Worm (Caenorhabditis elegans) whole organism, young adult: ENCODE results near the gene ciao-2B.
A peak's percentile ranks its signal among the peaks of the same experiment; 100 is the strongest.

Source experiments
- T26A5.8 ChIP-seq: sonication (generic microtip); optimal IDR thresholded peaks from 2 replicates; lab custom pipeline; 2016; ENCODE audit warnings: missing genetic modification characterization, missing compliant biosample characterization
- ceh-91 ChIP-seq: fragments of 200-800 bp; sonication (Bioruptor generic); IDR thresholded peaks from 2 replicates; pipeline ENCODE4 v1.3.6; 2022; ENCODE audit warnings: missing genetic modification reagents, missing genetic modification characterization, missing compliant biosample characterization
- efl-1 ChIP-seq: fragments of 150-350 bp; optimal IDR thresholded peaks from 2 replicates; lab custom pipeline; 2014; ENCODE audit warnings: missing biosample characterization, missing genetic modification reagents, missing genetic modification characterization
- hlh-26 ChIP-seq: fragments of 200-800 bp; sonication (Bioruptor generic); conservative IDR thresholded peaks from 2 replicates; pipeline ENCODE4 v1.3.6; 2022; ENCODE audit warnings: missing genetic modification reagents, missing genetic modification characterization, missing compliant biosample characterization
- hsf-1 ChIP-seq: fragments of 200-800 bp; sonication (Bioruptor generic); IDR thresholded peaks from 2 replicates; pipeline ENCODE4 v1.3.6; 2022; ENCODE audit warnings: missing genetic modification reagents, missing genetic modification characterization, missing compliant biosample characterization
- lsy-27 ChIP-seq: sonication (generic microtip); optimal IDR thresholded peaks from 2 replicates; lab custom pipeline; 2017; ENCODE audit warnings: missing genetic modification characterization, mild to moderate bottlenecking, missing compliant biosample characterization, antibody characterized with exemption, missing genotype, borderline replicate concordance; ENCODE audit not compliant: insufficient read depth
- madf-3 ChIP-seq: fragments of 200-800 bp; sonication (Bioruptor generic); IDR thresholded peaks from 2 replicates; pipeline ENCODE4 v1.3.6; 2022; ENCODE audit warnings: missing genetic modification reagents, missing genetic modification characterization, missing compliant biosample characterization
- mcd-1 ChIP-seq: fragments of 200-800 bp; sonication (Bioruptor generic); IDR thresholded peaks from 2 replicates; pipeline ENCODE4 v1.3.6; 2022; ENCODE audit warnings: missing genetic modification reagents, missing genetic modification characterization, missing compliant biosample characterization
- nhr-80 ChIP-seq: sonication (generic microtip); optimal IDR thresholded peaks from 2 replicates; lab custom pipeline; 2016; ENCODE audit warnings: missing genetic modification characterization, missing compliant biosample characterization
- unc-130 ChIP-seq: sonication (generic microtip); optimal IDR thresholded peaks from 2 replicates; lab custom pipeline; 2016; ENCODE audit warnings: missing genetic modification reagents, missing genetic modification characterization, missing compliant biosample characterization
- ztf-22 ChIP-seq: fragments of 200-800 bp; sonication (Bioruptor generic); optimal IDR thresholded peaks from 2 replicates; lab custom pipeline; 2018; ENCODE audit warnings: mild to moderate bottlenecking, missing genetic modification characterization, moderate library complexity, missing compliant biosample characterization

- TF ChIP-seq T26A5.8 (tag; lab: Kevin White, UChicago), result no peak
- no peak for TF ChIP-seq unc-130
- no peak for TF ChIP-seq ceh-91
- no peak for TF ChIP-seq nhr-80 (tag; lab: Kevin White, UChicago)
- no peak for TF ChIP-seq madf-3 (GFP tag; lab: Robert Waterston, UW)
- TF ChIP-seq efl-1 (GFP tag; lab: Kevin White, UChicago), result peak; percentile 34
- no peak for TF ChIP-seq lsy-27 (tag; lab: Kevin White, UChicago)
- no peak for TF ChIP-seq hlh-26 (GFP tag; lab: Robert Waterston, UW)
- no peak for TF ChIP-seq mcd-1 (GFP tag; lab: Robert Waterston, UW)
- no peak for TF ChIP-seq ztf-22
- no peak for TF ChIP-seq hsf-1 (GFP tag; lab: Robert Waterston, UW)
These were observed 50.3 kb downstream of the ciao-2B start, which contains the start of gene T03F6.3 for ce11 chrIII:13389078-13389477.
